Worm (Caenorhabditis elegans) whole organism, L2 larva: ENCODE data around the gene T19C3.2.

ENCODE experiments used
- F13H6.1 ChIP-seq: sonication (generic microtip); optimal IDR thresholded peaks from 2 replicates; lab custom pipeline; 2016; ENCODE audit warnings: missing genetic modification characterization, missing compliant biosample characterization
- R02D3.7 ChIP-seq: fragments of 150-350 bp; optimal IDR thresholded peaks from 2 replicates; lab custom pipeline; 2014; ENCODE audit warnings: missing biosample characterization, missing genetic modification characterization
- Y55F3AM.14 ChIP-seq: fragments of 200-800 bp; sonication (Bioruptor generic); optimal IDR thresholded peaks from 2 replicates; lab custom pipeline; 2018; ENCODE audit warnings: mild to moderate bottlenecking, missing genetic modification characterization, missing compliant biosample characterization
- ZK546.5 ChIP-seq: sonication (generic microtip); optimal IDR thresholded peaks from 2 replicates; lab custom pipeline; 2017; ENCODE audit warnings: missing biosample characterization, missing genetic modification characterization
- alr-1 ChIP-seq: fragments of 150-350 bp; optimal IDR thresholded peaks from 2 replicates; lab custom pipeline; 2014; ENCODE audit warnings: missing biosample characterization, missing genetic modification characterization
- aly-2 ChIP-seq: fragments of 150-350 bp; optimal IDR thresholded peaks from 2 replicates; lab custom pipeline; 2014; ENCODE audit warnings: missing biosample characterization, missing genetic modification characterization
- ama-1 ChIP-seq: fragments of 150-350 bp; optimal IDR thresholded peaks from 2 replicates; lab custom pipeline; 2018; ENCODE audit warnings: inconsistent platforms
- blmp-1 ChIP-seq: sonication (generic microtip); optimal IDR thresholded peaks from 2 replicates; lab custom pipeline; 2017; ENCODE audit warnings: missing genetic modification characterization, mild to moderate bottlenecking, missing compliant biosample characterization, antibody characterized with exemption, moderate library complexity; ENCODE audit not compliant: insufficient read depth
- ceh-16 ChIP-seq: fragments of 150-350 bp; optimal IDR thresholded peaks from 2 replicates; lab custom pipeline; 2014; ENCODE audit warnings: missing biosample characterization, missing genetic modification characterization
- ceh-82 ChIP-seq: fragments of 150-350 bp; optimal IDR thresholded peaks from 2 replicates; lab custom pipeline; 2014; ENCODE audit warnings: missing biosample characterization, missing genetic modification characterization
- crh-2 ChIP-seq: sonication (generic microtip); optimal IDR thresholded peaks from 2 replicates; lab custom pipeline; 2017; ENCODE audit warnings: missing biosample characterization, missing genetic modification characterization
- dmd-4 ChIP-seq: sonication (generic microtip); optimal IDR thresholded peaks from 2 replicates; lab custom pipeline; 2017; ENCODE audit warnings: missing biosample characterization, missing genetic modification characterization
- elt-1 ChIP-seq: fragments of 150-350 bp; optimal IDR thresholded peaks from 2 replicates; lab custom pipeline; 2014; ENCODE audit warnings: missing biosample characterization, missing genetic modification characterization
- elt-3 ChIP-seq: sonication (generic microtip); optimal IDR thresholded peaks from 2 replicates; lab custom pipeline; 2017; ENCODE audit warnings: missing biosample characterization, missing genetic modification characterization
- fos-1 ChIP-seq: fragments of 150-350 bp; optimal IDR thresholded peaks from 2 replicates; lab custom pipeline; 2014; ENCODE audit warnings: missing biosample characterization, missing genetic modification characterization
- gmeb-1 ChIP-seq: fragments of 150-350 bp; optimal IDR thresholded peaks from 2 replicates; lab custom pipeline; 2014; ENCODE audit warnings: missing biosample characterization, missing genetic modification characterization
- lin-11 ChIP-seq: fragments of 150-350 bp; sonication (generic microtip); optimal IDR thresholded peaks from 2 replicates; lab custom pipeline; 2014; ENCODE audit warnings: missing biosample characterization, missing genetic modification characterization, inconsistent platforms, mixed read lengths
- lsy-2 ChIP-seq, 2 experiments: fragments of 150-350 bp in 1 of 2; sonication (generic microtip) in 1 of 2; optimal IDR thresholded peaks; 2 replicates each; lab custom pipeline; 2014 to 2017; ENCODE audit warnings: missing biosample characterization in 2 of 2, missing genetic modification characterization in 2 of 2
- mab-5 ChIP-seq: fragments of 150-350 bp; optimal IDR thresholded peaks from 2 replicates; lab custom pipeline; 2014; ENCODE audit warnings: missing biosample characterization, missing genetic modification characterization
- mbf-1 ChIP-seq: sonication (generic microtip); optimal IDR thresholded peaks from 2 replicates; lab custom pipeline; 2017; ENCODE audit warnings: missing biosample characterization, missing genetic modification characterization
- mdl-1 ChIP-seq, 2 experiments: fragments of 150-350 bp in 1 of 2; sonication (generic microtip) in 1 of 2; optimal IDR thresholded peaks; 2 replicates each; lab custom pipeline; 2017; ENCODE audit warnings: missing biosample characterization in 2 of 2, missing genetic modification characterization in 2 of 2
- nhr-11 ChIP-seq: fragments of 150-350 bp; optimal IDR thresholded peaks from 2 replicates; lab custom pipeline; 2014; ENCODE audit warnings: missing biosample characterization, missing genetic modification characterization
- nhr-12 ChIP-seq: fragments of 150-350 bp; optimal IDR thresholded peaks from 2 replicates; lab custom pipeline; 2014; ENCODE audit warnings: missing biosample characterization, missing genetic modification characterization
- nhr-129 ChIP-seq: fragments of 150-350 bp; optimal IDR thresholded peaks from 2 replicates; lab custom pipeline; 2014; ENCODE audit warnings: missing biosample characterization, missing genetic modification characterization
- nhr-23 ChIP-seq: fragments of 150-350 bp; optimal IDR thresholded peaks from 2 replicates; lab custom pipeline; 2014; ENCODE audit warnings: missing biosample characterization, missing genetic modification reagents, missing genetic modification characterization
- nhr-237 ChIP-seq: fragments of 150-350 bp; optimal IDR thresholded peaks from 2 replicates; lab custom pipeline; 2014; ENCODE audit warnings: missing biosample characterization, missing genetic modification characterization
- nhr-25 ChIP-seq: fragments of 150-350 bp; sonication (generic microtip); optimal IDR thresholded peaks from 3 replicates; lab custom pipeline; 2014; ENCODE audit warnings: missing biosample characterization, missing genetic modification characterization
- nhr-6 ChIP-seq: fragments of 150-350 bp; optimal IDR thresholded peaks from 2 replicates; lab custom pipeline; 2014; ENCODE audit warnings: missing biosample characterization, missing genetic modification characterization
- nhr-77 ChIP-seq: fragments of 150-350 bp; optimal IDR thresholded peaks from 2 replicates; lab custom pipeline; 2014; ENCODE audit warnings: missing biosample characterization, missing genetic modification characterization
- peb-1 ChIP-seq: fragments of 150-350 bp; optimal IDR thresholded peaks from 2 replicates; lab custom pipeline; 2014; ENCODE audit warnings: missing biosample characterization, missing genetic modification characterization
- sem-4 ChIP-seq: fragments of 150-350 bp; optimal IDR thresholded peaks from 2 replicates; lab custom pipeline; 2014; ENCODE audit warnings: missing biosample characterization, missing genetic modification reagents, missing genetic modification characterization
- skn-1 ChIP-seq: sonication (generic microtip); optimal IDR thresholded peaks from 2 replicates; lab custom pipeline; 2017; ENCODE audit warnings: missing biosample characterization, missing genetic modification characterization
- sma-3 ChIP-seq: sonication (generic microtip); optimal IDR thresholded peaks from 2 replicates; lab custom pipeline; 2016; ENCODE audit warnings: missing genetic modification reagents, missing genetic modification characterization, missing compliant biosample characterization
- sma-9 ChIP-seq, 2 experiments: fragments of 150-350 bp in 1 of 2; sonication (generic microtip) in 1 of 2; optimal IDR thresholded peaks; 2 replicates each; lab custom pipeline; 2014 to 2016; ENCODE audit warnings: missing genetic modification characterization in 2 of 2, mild to moderate bottlenecking in 1 of 2, missing biosample characterization in 1 of 2, missing compliant biosample characterization in 1 of 2, missing genetic modification reagents in 1 of 2, moderate library complexity in 1 of 2
- snpc-4 ChIP-seq: fragments of 150-350 bp; optimal IDR thresholded peaks from 2 replicates; lab custom pipeline; 2014; ENCODE audit warnings: missing biosample characterization, missing genetic modification characterization
- unc-39 ChIP-seq: fragments of 150-350 bp; optimal IDR thresholded peaks from 2 replicates; lab custom pipeline; 2014; ENCODE audit warnings: missing biosample characterization, missing genetic modification characterization
- unc-55 ChIP-seq: fragments of 150-350 bp; sonication (generic microtip); optimal IDR thresholded peaks from 3 replicates; lab custom pipeline; 2014; ENCODE audit warnings: missing biosample characterization, missing genetic modification reagents, missing genetic modification characterization
- unc-62 ChIP-seq: fragments of 150-350 bp; optimal IDR thresholded peaks from 2 replicates; lab custom pipeline; 2014; ENCODE audit warnings: missing biosample characterization, missing genetic modification reagents, missing genetic modification characterization
- zag-1 ChIP-seq: fragments of 150-350 bp; optimal IDR thresholded peaks from 2 replicates; lab custom pipeline; 2014; ENCODE audit warnings: missing biosample characterization, missing genetic modification characterization
- ztf-1 ChIP-seq: fragments of 200-800 bp; sonication (Bioruptor generic); conservative IDR thresholded peaks from 2 replicates; pipeline ENCODE4 v1.3.6; 2022; ENCODE audit warnings: missing genetic modification characterization, missing compliant biosample characterization
- ztf-11 ChIP-seq: sonication (generic microtip); optimal IDR thresholded peaks from 2 replicates; lab custom pipeline; 2017; ENCODE audit warnings: missing biosample characterization, missing genetic modification characterization
- ztf-4 ChIP-seq: fragments of 150-350 bp; optimal IDR thresholded peaks from 2 replicates; lab custom pipeline; 2014; ENCODE audit warnings: missing biosample characterization, missing genetic modification characterization

The T19C3.2 gene

DNA sequence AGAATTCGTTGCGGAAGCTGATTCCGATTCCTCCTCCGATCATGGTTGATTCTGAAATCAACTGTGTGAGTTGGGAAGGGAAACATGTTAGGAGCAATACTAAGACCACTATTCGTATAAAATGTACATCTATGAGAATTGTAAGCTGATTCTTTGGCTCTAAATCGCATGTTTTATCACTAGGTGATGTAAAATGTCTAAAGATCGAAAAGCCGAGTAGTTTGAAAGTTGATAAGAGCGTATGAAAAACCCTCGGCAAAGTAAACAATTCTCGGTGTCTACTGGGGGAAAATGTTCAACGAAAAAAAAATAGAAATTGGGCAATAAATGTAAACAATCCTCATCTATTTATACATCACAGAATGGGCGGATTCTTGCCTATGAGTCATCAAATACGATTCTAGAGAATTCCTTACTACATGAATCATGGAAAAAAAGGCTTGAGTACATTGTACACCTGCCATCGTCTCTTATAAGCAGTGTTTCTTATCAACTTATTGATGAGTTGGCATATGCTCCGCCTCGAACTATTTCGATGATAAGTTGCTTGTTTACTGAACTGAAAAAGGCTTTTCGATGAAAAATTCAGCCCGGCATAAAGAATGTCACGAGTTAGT lies 16.9 kb downstream of the T19C3.2 start, which contains the start of gene lec-6:
Gene lec-6 (minus strand): TSS at position 51 of the 617 bp plus-strand sequence.
- TF ChIP-seq sma-3 (peak; percentile 24), fos-1 (peak; percentile 98), nhr-129 (tag; lab: Kevin White, UChicago) (peak; percentile 50), gmeb-1 (tag; lab: Kevin White, UChicago) (peak; percentile 48), elt-1 (tag; lab: Kevin White, UChicago) (no peak), mab-5 (tag; lab: Kevin White, UChicago) (no peak), lsy-2 (tag; optimal IDR thresholded peaks at IDR 0.05; lab: Kevin White, UChicago) (peak in 1 of 2 experiments; percentile 20), F13H6.1 (tag; lab: Kevin White, UChicago) (peak; percentile 52), sma-9 (GFP tag; optimal IDR thresholded peaks at IDR 0.05; lab: Kevin White, UChicago) (peak; percentile 63), sma-9 (tag; optimal IDR thresholded peaks at IDR 0.05; lab: Kevin White, UChicago) (no peak), crh-2 (tag; lab: Kevin White, UChicago) (peak; percentile 91), mbf-1 (tag; lab: Kevin White, UChicago) (no peak)
- TF ChIP-seq, all 48 proteins: peak for 8

DNA sequence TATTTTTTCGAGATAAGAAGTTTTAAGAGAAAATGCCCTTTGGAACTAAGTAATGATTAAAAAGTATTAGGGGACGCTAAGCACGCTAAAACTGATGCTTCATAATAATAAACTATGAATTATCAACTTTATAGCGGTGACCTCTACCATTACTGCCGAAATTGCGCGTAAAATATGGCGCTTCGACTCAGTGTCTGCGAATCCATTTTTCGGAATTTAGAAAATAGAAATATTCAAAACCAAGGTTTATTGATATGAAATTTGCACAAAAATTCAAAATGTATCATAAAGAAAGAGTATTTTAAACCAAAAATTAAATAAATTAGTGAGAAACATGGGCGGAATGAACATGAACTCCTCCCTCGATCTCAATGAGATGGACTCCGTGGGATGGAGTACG lies 18.1 kb downstream of the T19C3.2 start:
- peak; percentile 9 for TF ChIP-seq gmeb-1 (tag; lab: Kevin White, UChicago)
- no peak for TF ChIP-seq elt-3 (tag; lab: Kevin White, UChicago)
- no peak for TF ChIP-seq lin-11
- TF ChIP-seq nhr-23: no peak

DNA sequence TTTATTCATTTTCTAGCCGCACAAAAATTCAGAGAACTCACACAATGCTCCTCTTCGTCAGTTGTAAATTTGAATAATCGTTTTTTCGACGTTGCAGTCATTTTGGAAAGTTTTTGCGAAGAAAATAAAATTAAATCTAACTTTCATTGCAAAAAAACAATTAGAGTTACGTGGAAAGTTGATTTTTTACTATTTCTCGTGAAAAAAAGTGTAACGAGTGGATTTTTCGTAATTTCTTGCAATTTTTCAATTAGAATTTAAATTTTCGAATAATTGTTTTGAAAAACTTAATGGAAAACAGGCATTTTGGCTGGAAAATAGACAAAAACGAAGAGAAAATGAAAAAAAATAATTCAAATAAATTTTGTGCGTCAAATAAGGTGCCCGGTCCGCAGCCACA lies 18.7 kb downstream of the T19C3.2 start, which contains the start of gene Y55B1AR.2:
Gene Y55B1AR.2 (minus strand): TSS at position 101 of the 400 bp plus-strand sequence.
- TF ChIP-seq nhr-11 (tag; lab: Kevin White, UChicago): no peak
- no peak for TF ChIP-seq fos-1
- TF ChIP-seq lsy-2 (tag; optimal IDR thresholded peaks at IDR 0.05; lab: Kevin White, UChicago): no peak
- no peak for TF ChIP-seq peb-1 (tag; lab: Kevin White, UChicago)
- no peak for TF ChIP-seq unc-55
- no peak for TF ChIP-seq nhr-23
- TF ChIP-seq nhr-77: no peak
- no peak for TF ChIP-seq elt-1 (tag; lab: Kevin White, UChicago)
- TF ChIP-seq aly-2 (tag; lab: Kevin White, UChicago): no peak
- TF ChIP-seq gmeb-1 (tag; lab: Kevin White, UChicago): no peak
- TF ChIP-seq mbf-1 (tag; lab: Kevin White, UChicago): no peak
- no peak for TF ChIP-seq nhr-6 (tag; lab: Kevin White, UChicago)
- TF ChIP-seq sma-9 (GFP tag; optimal IDR thresholded peaks at IDR 0.05; lab: Kevin White, UChicago): no peak
- TF ChIP-seq sma-9 (tag; optimal IDR thresholded peaks at IDR 0.05; lab: Kevin White, UChicago): no peak
- TF ChIP-seq F13H6.1 (tag; lab: Kevin White, UChicago): no peak
- no peak for TF ChIP-seq nhr-237 (tag; lab: Kevin White, UChicago)
- TF ChIP-seq mab-5 (tag; lab: Kevin White, UChicago): no peak
- no peak for TF ChIP-seq zag-1

DNA sequence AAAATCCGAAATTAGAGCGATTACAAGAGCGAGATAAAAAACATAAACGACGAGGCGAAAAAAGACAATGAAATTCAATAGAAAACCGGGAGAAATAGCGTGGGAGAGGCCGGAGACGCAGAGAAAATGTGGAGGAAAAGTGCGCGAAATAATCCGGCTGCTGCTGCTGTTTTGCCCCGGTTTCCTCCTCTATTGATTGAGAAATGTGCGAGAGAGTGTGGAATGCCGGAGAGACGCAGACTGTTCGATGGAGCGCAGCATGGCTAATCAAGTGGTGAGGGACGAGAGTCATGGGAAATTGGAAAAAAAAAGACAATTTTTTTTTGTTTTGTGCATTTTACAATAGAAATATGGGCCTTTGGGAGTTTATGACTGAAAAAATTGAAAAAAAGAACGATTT lies 19.2 kb downstream of the T19C3.2 start:
- TF ChIP-seq unc-39 (tag; lab: Kevin White, UChicago): no peak
- peak; percentile 46 for TF ChIP-seq zag-1
- TF ChIP-seq nhr-129 (tag; lab: Kevin White, UChicago): peak; percentile 64
- no peak for TF ChIP-seq ama-1 (lab: Kevin White, UChicago)
- peak; percentile 38 to 55 for TF ChIP-seq mdl-1 (tag; optimal IDR thresholded peaks at IDR 0.05; lab: Kevin White, UChicago)
- no peak for TF ChIP-seq mbf-1 (tag; lab: Kevin White, UChicago)
- TF ChIP-seq fos-1: peak; percentile 60
- TF ChIP-seq unc-55: peak; percentile 75
- no peak for TF ChIP-seq ceh-82 (tag; lab: Kevin White, UChicago)
- TF ChIP-seq R02D3.7 (tag; lab: Kevin White, UChicago): no peak
- TF ChIP-seq elt-1 (tag; lab: Kevin White, UChicago): no peak
- TF ChIP-seq elt-3 (tag; lab: Kevin White, UChicago): no peak
- no peak for TF ChIP-seq sma-3
- TF ChIP-seq F13H6.1 (tag; lab: Kevin White, UChicago): peak; percentile 61
- TF ChIP-seq ztf-11: no peak
- peak; percentile 38 for TF ChIP-seq sma-9 (GFP tag; optimal IDR thresholded peaks at IDR 0.05; lab: Kevin White, UChicago)
- TF ChIP-seq sma-9 (tag; optimal IDR thresholded peaks at IDR 0.05; lab: Kevin White, UChicago): no peak
- TF ChIP-seq nhr-23: no peak
- no peak for TF ChIP-seq alr-1 (tag; lab: Kevin White, UChicago)
- TF ChIP-seq nhr-77: no peak
- peak; percentile 7 for TF ChIP-seq nhr-25 (tag; lab: Kevin White, UChicago)
- no peak for TF ChIP-seq skn-1 (tag; lab: Kevin White, UChicago)
- no peak for TF ChIP-seq nhr-12 (tag; lab: Kevin White, UChicago)
- TF ChIP-seq nhr-11 (tag; lab: Kevin White, UChicago): no peak
- TF ChIP-seq gmeb-1 (tag; lab: Kevin White, UChicago): no peak
- TF ChIP-seq blmp-1 (tag; lab: Kevin White, UChicago): no peak
- TF ChIP-seq snpc-4: no peak
- TF ChIP-seq ceh-16: no peak
- TF ChIP-seq sem-4 (tag; lab: Kevin White, UChicago): peak; percentile 54
- TF ChIP-seq aly-2 (tag; lab: Kevin White, UChicago): no peak
- no peak for TF ChIP-seq ztf-1 (GFP tag; lab: Robert Waterston, UW)
- TF ChIP-seq ztf-4: no peak
- TF ChIP-seq ZK546.5 (tag; lab: Kevin White, UChicago): no peak
- TF ChIP-seq unc-62 (GFP tag; lab: Kevin White, UChicago): no peak
- TF ChIP-seq dmd-4 (tag; lab: Kevin White, UChicago): no peak
- TF ChIP-seq mab-5 (tag; lab: Kevin White, UChicago): peak; percentile 24
- TF ChIP-seq nhr-6 (tag; lab: Kevin White, UChicago): no peak
- TF ChIP-seq Y55F3AM.14: no peak
- no peak for TF ChIP-seq peb-1 (tag; lab: Kevin White, UChicago)
